Comparison of ENCODE assay signal across 8 worm cellular contexts in genomic region chrIV:8986761-8987316, ce11.
TF ChIP-seq lines count a peak whose summit lies in the region.

bre-1 (plus strand) TSS chrIV:8987266.

TF ChIP-seq in whole organism, L1 larva, 84 proteins besides CTCF, POLR2A, EP300 and RAD21:
- TF ChIP-seq rnt-1 (tag; optimal IDR thresholded peaks at IDR 0.05; lab: Kevin White, UChicago) (peak; percentile 24), efl-1 (optimal IDR thresholded peaks at IDR 0.05; lab: Kevin White, UChicago) (no peak), efl-1 (GFP tag; optimal IDR thresholded peaks at IDR 0.05 in 1 of 2; lab: Kevin White, UChicago) (peak in 1 of 2 experiments; percentile 83), elt-2 (tag; optimal IDR thresholded peaks at IDR 0.05; lab: Kevin White, UChicago) (peak; percentile 47), mab-9 (GFP tag; IDR thresholded peaks at IDR 0.05; lab: Robert Waterston, UW) (no peak), fkh-4 (tag; optimal IDR thresholded peaks at IDR 0.05; lab: Kevin White, UChicago; ENCODE audit: borderline replicate concordance) (no peak)

TF ChIP-seq in whole organism, L2 larva, 48 proteins besides CTCF, POLR2A, EP300 and RAD21 (continues in another document):
- no peak for TF ChIP-seq lin-39 (tag; optimal IDR thresholded peaks at IDR 0.05; lab: Kevin White, UChicago)
- peak; percentile 69 for TF ChIP-seq crh-2 (tag; optimal IDR thresholded peaks at IDR 0.05; lab: Kevin White, UChicago)
- TF ChIP-seq elt-3 (tag; optimal IDR thresholded peaks at IDR 0.05; lab: Kevin White, UChicago): no peak
- no peak for TF ChIP-seq elt-1 (tag; optimal IDR thresholded peaks at IDR 0.05; lab: Kevin White, UChicago)
- TF ChIP-seq unc-55 (GFP tag; optimal IDR thresholded peaks at IDR 0.05; lab: Kevin White, UChicago): no peak
- TF ChIP-seq nhr-23 (tag; optimal IDR thresholded peaks at IDR 0.05; lab: Kevin White, UChicago): no peak
- TF ChIP-seq sma-9 (GFP tag; optimal IDR thresholded peaks at IDR 0.05; lab: Kevin White, UChicago): peak; percentile 24
- TF ChIP-seq sma-9 (tag; optimal IDR thresholded peaks at IDR 0.05; lab: Kevin White, UChicago): no peak
- TF ChIP-seq egl-27 (tag; optimal IDR thresholded peaks at IDR 0.05; lab: Kevin White, UChicago): no peak
- no peak for TF ChIP-seq sma-3 (GFP tag; optimal IDR thresholded peaks at IDR 0.05; lab: Kevin White, UChicago)
- peak; percentile 34 for TF ChIP-seq C34F6.9 (tag; optimal IDR thresholded peaks at IDR 0.05; lab: Kevin White, UChicago)
- peak; percentile 30 for TF ChIP-seq fos-1 (tag; optimal IDR thresholded peaks at IDR 0.05; lab: Kevin White, UChicago)
- TF ChIP-seq ztf-11 (tag; optimal IDR thresholded peaks at IDR 0.05; lab: Kevin White, UChicago): no peak

TF ChIP-seq in whole organism, L3 larva, 47 proteins besides CTCF, POLR2A, EP300 and RAD21:
- peak; percentile 63 for TF ChIP-seq hmg-11 (tag; optimal IDR thresholded peaks at IDR 0.05; lab: Kevin White, UChicago)
- no peak for TF ChIP-seq fkh-2 (tag; optimal IDR thresholded peaks at IDR 0.05; lab: Kevin White, UChicago)
- no peak for TF ChIP-seq elt-1 (tag; optimal IDR thresholded peaks at IDR 0.05; lab: Kevin White, UChicago)
- TF ChIP-seq elt-2 (tag; optimal IDR thresholded peaks at IDR 0.05; lab: Kevin White, UChicago): peak; percentile 74
- TF ChIP-seq nfya-1 (tag; optimal IDR thresholded peaks at IDR 0.05; lab: Kevin White, UChicago; ENCODE audit: insufficient read depth): peak; percentile 23

TF ChIP-seq in whole organism, L4 larva, 104 proteins besides CTCF, POLR2A, EP300 and RAD21 (continues in another document):
- TF ChIP-seq aly-2 (tag; optimal IDR thresholded peaks at IDR 0.05; lab: Kevin White, UChicago): no peak
- no peak for TF ChIP-seq nhr-48 (tag; optimal IDR thresholded peaks at IDR 0.05; lab: Kevin White, UChicago)
- TF ChIP-seq nhr-42 (GFP tag; IDR thresholded peaks at IDR 0.05; lab: Robert Waterston, UW): no peak
- peak; percentile 7 for TF ChIP-seq nhr-28 (tag; optimal IDR thresholded peaks at IDR 0.05; lab: Kevin White, UChicago)
- TF ChIP-seq zip-11 (GFP tag; IDR thresholded peaks at IDR 0.05; lab: Robert Waterston, UW): no peak
- TF ChIP-seq duxl-1 (tag; optimal IDR thresholded peaks at IDR 0.05; lab: Kevin White, UChicago; ENCODE audit: poor library complexity): no peak
- no peak for TF ChIP-seq ZK337.2 (GFP tag; IDR thresholded peaks at IDR 0.05; lab: Robert Waterston, UW)
- peak; percentile 44 for TF ChIP-seq dve-1 (tag; optimal IDR thresholded peaks at IDR 0.05; lab: Kevin White, UChicago; ENCODE audit: insufficient read depth)
- TF ChIP-seq hmg-1.1 (GFP tag; IDR thresholded peaks at IDR 0.05; lab: Robert Waterston, UW): 0 out of 2 replicates have a peak, but pooled peaks have one; percentile 35
- no peak for TF ChIP-seq aha-1 (tag; lab: Kevin White, UChicago)
- TF ChIP-seq spr-3 (GFP tag; optimal IDR thresholded peaks at IDR 0.05; lab: Kevin White, UChicago): no peak
- no peak for TF ChIP-seq nhr-102 (tag; optimal IDR thresholded peaks at IDR 0.05; lab: Kevin White, UChicago)
- TF ChIP-seq dmd-8 (GFP tag; IDR thresholded peaks at IDR 0.05; lab: Robert Waterston, UW): no peak
- no peak for TF ChIP-seq pqm-1 (tag; optimal IDR thresholded peaks at IDR 0.05; lab: Kevin White, UChicago)

TF ChIP-seq in whole organism, late embryonic, 69 proteins besides CTCF, POLR2A, EP300 and RAD21 (continues in another document):
- TF ChIP-seq zip-5 (tag; optimal IDR thresholded peaks at IDR 0.05; lab: Kevin White, UChicago): no peak
- TF ChIP-seq nhr-11 (tag; optimal IDR thresholded peaks at IDR 0.05; lab: Kevin White, UChicago): no peak
- no peak for TF ChIP-seq sox-4 (tag; optimal IDR thresholded peaks at IDR 0.05; lab: Kevin White, UChicago)
- TF ChIP-seq ceh-48 (tag; optimal IDR thresholded peaks at IDR 0.05; lab: Kevin White, UChicago): peak; percentile 81
- no peak for TF ChIP-seq ceh-2 (tag; optimal IDR thresholded peaks at IDR 0.05; lab: Kevin White, UChicago)
- TF ChIP-seq fkh-6 (tag; optimal IDR thresholded peaks at IDR 0.05; lab: Kevin White, UChicago): no peak
- TF ChIP-seq dmd-4 (tag; optimal IDR thresholded peaks at IDR 0.05; lab: Kevin White, UChicago; ENCODE audit: borderline replicate concordance): no peak
- TF ChIP-seq ceh-19 (GFP tag; optimal IDR thresholded peaks at IDR 0.05; lab: Kevin White, UChicago): no peak
- no peak for TF ChIP-seq pqm-1 (tag; optimal IDR thresholded peaks at IDR 0.05; lab: Kevin White, UChicago)
- TF ChIP-seq sdc-2 (tag; optimal IDR thresholded peaks at IDR 0.05; lab: Kevin White, UChicago): no peak
- no peak for TF ChIP-seq unc-55 (GFP tag; optimal IDR thresholded peaks at IDR 0.05; lab: Kevin White, UChicago)
- TF ChIP-seq hlh-6 (tag; optimal IDR thresholded peaks at IDR 0.05; lab: Kevin White, UChicago): no peak
- no peak for TF ChIP-seq ceh-6 (GFP tag; optimal IDR thresholded peaks at IDR 0.05; lab: Kevin White, UChicago)
- peak; percentile 19 for TF ChIP-seq nfya-1 (tag; optimal IDR thresholded peaks at IDR 0.05; lab: Kevin White, UChicago)
- TF ChIP-seq elt-2 (tag; optimal IDR thresholded peaks at IDR 0.05; lab: Kevin White, UChicago): peak; percentile 81

TF ChIP-seq in whole organism, midembryonic, 9 proteins besides CTCF, POLR2A, EP300 and RAD21:
- TF ChIP-seq ztf-29 (GFP tag; IDR thresholded peaks at IDR 0.05; lab: Robert Waterston, UW): 0 out of 2 replicates have a peak, but pooled peaks have one; percentile 15
- TF ChIP-seq T22C8.4 (GFP tag; IDR thresholded peaks at IDR 0.05; lab: Robert Waterston, UW): peak; percentile 44; the same call in 1 of the 2 replicates
- TF ChIP-seq flt-1 (GFP tag; IDR thresholded peaks at IDR 0.05; lab: Robert Waterston, UW): no peak
TF ChIP-seq in whole organism, midembryonic: peak in this region for 2.

TF ChIP-seq in whole organism, mixed stage, embryonic, 35 proteins besides CTCF, POLR2A, EP300 and RAD21:
- no peak for TF ChIP-seq ceh-43 (GFP tag; optimal IDR thresholded peaks at IDR 0.05; lab: Kevin White, UChicago)
- peak; percentile 10 for TF ChIP-seq ces-1 (GFP tag; optimal IDR thresholded peaks at IDR 0.05; lab: Kevin White, UChicago)
- peak; percentile 91 for TF ChIP-seq hlh-1 (tag; optimal IDR thresholded peaks at IDR 0.05; lab: Kevin White, UChicago)
- TF ChIP-seq pha-4 (tag; optimal IDR thresholded peaks at IDR 0.05; lab: Kevin White, UChicago): no peak

TF ChIP-seq in whole organism, young adult, 124 proteins besides CTCF, POLR2A, EP300 and RAD21:
- TF ChIP-seq hmg-1.2 (GFP tag; IDR thresholded peaks at IDR 0.05; lab: Robert Waterston, UW): peak; percentile 82
- TF ChIP-seq nhr-80 (tag; optimal IDR thresholded peaks at IDR 0.05; lab: Kevin White, UChicago): peak; percentile 31
- no peak for TF ChIP-seq nfyb-1 (GFP tag; IDR thresholded peaks at IDR 0.05; lab: Robert Waterston, UW)
